Worm (Caenorhabditis elegans) whole organism, L3 larva: ENCODE data around the gene K02C4.5.

ENCODE experiments used
- aly-2 ChIP-seq: fragments of 150-350 bp; optimal IDR thresholded peaks from 2 replicates; lab custom pipeline; 2014; ENCODE audit warnings: missing biosample characterization, missing genetic modification characterization
- ama-1 ChIP-seq: fragments of 150-350 bp; optimal IDR thresholded peaks from 2 replicates; lab custom pipeline; 2018
- ceh-16 ChIP-seq: sonication (generic microtip); optimal IDR thresholded peaks from 2 replicates; lab custom pipeline; 2017; ENCODE audit warnings: missing biosample characterization, missing genetic modification characterization
- ceh-28 ChIP-seq: fragments of 150-350 bp; optimal IDR thresholded peaks from 2 replicates; lab custom pipeline; 2014; ENCODE audit warnings: missing biosample characterization, missing genetic modification reagents, missing genetic modification characterization
- ceh-82 ChIP-seq: fragments of 150-350 bp; optimal IDR thresholded peaks from 2 replicates; lab custom pipeline; 2014; ENCODE audit warnings: missing biosample characterization, missing genetic modification characterization
- ceh-9 ChIP-seq: sonication (generic microtip); optimal IDR thresholded peaks from 2 replicates; lab custom pipeline; 2018; ENCODE audit warnings: missing biosample characterization, missing genetic modification characterization
- daf-12 ChIP-seq: fragments of 150-350 bp; optimal IDR thresholded peaks from 2 replicates; lab custom pipeline; 2014; ENCODE audit warnings: missing biosample characterization, missing genetic modification reagents, missing genetic modification characterization
- egl-27 ChIP-seq: sonication (generic microtip); optimal IDR thresholded peaks from 4 replicates; lab custom pipeline; 2017; ENCODE audit warnings: missing biosample characterization, missing genetic modification reagents, missing genetic modification characterization
- egl-5 ChIP-seq: fragments of 150-350 bp; optimal IDR thresholded peaks from 2 replicates; lab custom pipeline; 2017; ENCODE audit warnings: missing biosample characterization, missing genetic modification reagents, missing genetic modification characterization, inconsistent platforms
- elt-2 ChIP-seq: sonication (generic microtip); optimal IDR thresholded peaks from 2 replicates; lab custom pipeline; 2016; ENCODE audit warnings: missing genetic modification reagents, mild to moderate bottlenecking, missing genetic modification characterization, missing compliant biosample characterization
- elt-3 ChIP-seq, 3 experiments: fragments of 150-350 bp in 1 of 3; sonication (generic microtip) in 2 of 3; optimal IDR thresholded peaks; 2 replicates in 2 of 3; 4 replicates in 1 of 3; lab custom pipeline; 2014 to 2017; ENCODE audit warnings: missing biosample characterization in 3 of 3, missing genetic modification characterization in 3 of 3
- eor-1 ChIP-seq, 2 experiments: fragments of 150-350 bp; optimal IDR thresholded peaks; 2 replicates each; lab custom pipeline; 2014 to 2018; ENCODE audit warnings: missing biosample characterization in 2 of 2, missing genetic modification characterization in 2 of 2
- fkh-10 ChIP-seq: sonication (generic microtip); optimal IDR thresholded peaks from 2 replicates; lab custom pipeline; 2017; ENCODE audit warnings: missing biosample characterization, missing genetic modification reagents, missing genetic modification characterization
- fkh-2 ChIP-seq: fragments of 150-350 bp; optimal IDR thresholded peaks from 2 replicates; lab custom pipeline; 2014; ENCODE audit warnings: missing biosample characterization, missing genetic modification reagents, missing genetic modification characterization
- fos-1 ChIP-seq: fragments of 150-350 bp; optimal IDR thresholded peaks from 2 replicates; lab custom pipeline; 2014; ENCODE audit warnings: missing biosample characterization, missing genetic modification characterization
- jun-1 ChIP-seq: fragments of 150-350 bp; optimal IDR thresholded peaks from 2 replicates; lab custom pipeline; 2014; ENCODE audit warnings: missing biosample characterization, missing genetic modification reagents, missing genetic modification characterization
- lin-15B ChIP-seq: fragments of 150-350 bp; optimal IDR thresholded peaks from 2 replicates; lab custom pipeline; 2014; ENCODE audit warnings: missing biosample characterization, missing genetic modification characterization
- lin-39 ChIP-seq: fragments of 150-350 bp; optimal IDR thresholded peaks from 2 replicates; lab custom pipeline; 2018; ENCODE audit warnings: missing biosample characterization, missing genetic modification reagents, missing genetic modification characterization
- mdl-1 ChIP-seq: fragments of 150-350 bp; optimal IDR thresholded peaks from 2 replicates; lab custom pipeline; 2014; ENCODE audit warnings: missing biosample characterization, missing genetic modification characterization
- mml-1 ChIP-seq: fragments of 150-350 bp; sonication (generic microtip); optimal IDR thresholded peaks from 3 replicates; lab custom pipeline; 2014; ENCODE audit warnings: missing biosample characterization, missing genetic modification characterization
- nfya-1 ChIP-seq: sonication (generic microtip); optimal IDR thresholded peaks from 2 replicates; lab custom pipeline; 2017; ENCODE audit warnings: missing genetic modification characterization, mild to moderate bottlenecking, missing compliant biosample characterization, antibody characterized with exemption, moderate library complexity; ENCODE audit not compliant: insufficient read depth
- nhr-11 ChIP-seq: fragments of 150-350 bp; optimal IDR thresholded peaks from 2 replicates; lab custom pipeline; 2014; ENCODE audit warnings: missing biosample characterization, missing genetic modification characterization
- nhr-12 ChIP-seq: fragments of 150-350 bp; optimal IDR thresholded peaks from 2 replicates; lab custom pipeline; 2014; ENCODE audit warnings: missing biosample characterization, missing genetic modification characterization
- nhr-23 ChIP-seq: fragments of 150-350 bp; optimal IDR thresholded peaks from 2 replicates; lab custom pipeline; 2014; ENCODE audit warnings: missing biosample characterization, missing genetic modification reagents, missing genetic modification characterization
- nhr-25 ChIP-seq: sonication (generic microtip); optimal IDR thresholded peaks from 2 replicates; lab custom pipeline; 2017; ENCODE audit warnings: missing biosample characterization, missing genetic modification characterization
- nhr-43 ChIP-seq: sonication (generic microtip); optimal IDR thresholded peaks from 2 replicates; lab custom pipeline; 2016; ENCODE audit warnings: mild to moderate bottlenecking, missing genetic modification characterization, missing compliant biosample characterization; ENCODE audit not compliant: poor library complexity, severe bottlenecking
- nhr-67 ChIP-seq: fragments of 150-350 bp; optimal IDR thresholded peaks from 2 replicates; lab custom pipeline; 2014; ENCODE audit warnings: missing biosample characterization, missing genetic modification characterization
- nhr-76 ChIP-seq: fragments of 150-350 bp; sonication (generic microtip); optimal IDR thresholded peaks from 5 replicates; lab custom pipeline; 2014; ENCODE audit warnings: missing biosample characterization, missing genetic modification characterization
- nhr-77 ChIP-seq: fragments of 150-350 bp; optimal IDR thresholded peaks from 2 replicates; lab custom pipeline; 2014; ENCODE audit warnings: missing biosample characterization, missing genetic modification characterization
- pha-4 ChIP-seq: fragments of 150-350 bp; optimal IDR thresholded peaks from 2 replicates; lab custom pipeline; 2014; ENCODE audit warnings: missing biosample characterization, missing genetic modification reagents, missing genetic modification characterization
- pqm-1 ChIP-seq: fragments of 150-350 bp; optimal IDR thresholded peaks from 2 replicates; lab custom pipeline; 2017; ENCODE audit warnings: missing biosample characterization, missing genetic modification characterization, inconsistent platforms
- sea-2 ChIP-seq: fragments of 150-350 bp; sonication (generic microtip); optimal IDR thresholded peaks from 4 replicates; lab custom pipeline; 2014; ENCODE audit warnings: missing biosample characterization, missing genetic modification reagents, missing genetic modification characterization
- skn-1 ChIP-seq: fragments of 150-350 bp; optimal IDR thresholded peaks from 2 replicates; lab custom pipeline; 2014; ENCODE audit warnings: missing biosample characterization, missing genetic modification characterization
- snpc-4 ChIP-seq: fragments of 150-350 bp; optimal IDR thresholded peaks from 2 replicates; lab custom pipeline; 2014; ENCODE audit warnings: missing biosample characterization, missing genetic modification characterization
- tbx-2 ChIP-seq: sonication (generic microtip); optimal IDR thresholded peaks from 2 replicates; lab custom pipeline; 2016; ENCODE audit warnings: mild to moderate bottlenecking, missing genetic modification characterization, missing compliant biosample characterization
- unc-62 ChIP-seq: fragments of 150-350 bp; sonication (generic microtip); optimal IDR thresholded peaks from 4 replicates; lab custom pipeline; 2014; ENCODE audit warnings: missing biosample characterization, missing genetic modification reagents, missing genetic modification characterization
- ztf-11 ChIP-seq: fragments of 150-350 bp; optimal IDR thresholded peaks from 2 replicates; lab custom pipeline; 2014; ENCODE audit warnings: missing biosample characterization, missing genetic modification characterization
- ztf-4 ChIP-seq: fragments of 150-350 bp; optimal IDR thresholded peaks from 2 replicates; lab custom pipeline; 2014; ENCODE audit warnings: missing biosample characterization, missing genetic modification characterization

Gene K02C4.5

ce11 chrII:8078041-8078440, at the start of gene K02C4.5:
Gene K02C4.5, plus strand, starts transcription at chrII:8078435.
- TF ChIP-seq nhr-23 (tag; lab: Kevin White, UChicago) = peak; percentile 67
- peak; percentile 12 for TF ChIP-seq pha-4 (tag; lab: Kevin White, UChicago)
- TF ChIP-seq pqm-1 (tag; lab: Kevin White, UChicago) = peak; percentile 63
- no peak for TF ChIP-seq ztf-4 (tag; lab: Kevin White, UChicago)
- no peak for TF ChIP-seq fkh-10 (GFP tag; lab: Kevin White, UChicago)
- TF ChIP-seq ceh-28 (tag; lab: Kevin White, UChicago) = peak; percentile 64
- peak; percentile 27 for TF ChIP-seq jun-1
- TF ChIP-seq nhr-25 (tag; lab: Kevin White, UChicago) = peak; percentile 11
- TF ChIP-seq elt-2 (tag; lab: Kevin White, UChicago) = peak; percentile 83
- TF ChIP-seq skn-1 (tag; lab: Kevin White, UChicago) = peak; percentile 24

ce11 chrII:8028730-8029129, 49.5 kb upstream of the K02C4.5 start:
- TF ChIP-seq egl-5 (tag; lab: Kevin White, UChicago) = no peak
- no peak for TF ChIP-seq pqm-1 (tag; lab: Kevin White, UChicago)
- no peak for TF ChIP-seq jun-1
- TF ChIP-seq eor-1 (tag; optimal IDR thresholded peaks at IDR 0.05; lab: Kevin White, UChicago) = no peak
- no peak for TF ChIP-seq aly-2 (tag; lab: Kevin White, UChicago)
- no peak for TF ChIP-seq nhr-67 (tag; lab: Kevin White, UChicago)
- TF ChIP-seq ceh-82 (tag; lab: Kevin White, UChicago) = no peak
- no peak for TF ChIP-seq ztf-4 (tag; lab: Kevin White, UChicago)
- TF ChIP-seq ama-1 (lab: Kevin White, UChicago) = no peak
- TF ChIP-seq daf-12 (tag; lab: Kevin White, UChicago) = no peak
- TF ChIP-seq nhr-43 (tag; lab: Kevin White, UChicago) = no peak
- TF ChIP-seq snpc-4 = no peak
- no peak for TF ChIP-seq nhr-77
- no peak for TF ChIP-seq lin-15B
- no peak for TF ChIP-seq nhr-76 (tag; lab: Kevin White, UChicago)
- TF ChIP-seq nhr-23 (tag; lab: Kevin White, UChicago) = no peak
- no peak for TF ChIP-seq tbx-2
- TF ChIP-seq, all 47 proteins: peak for 0

ce11 chrII:8032657-8033056, 45.6 kb upstream of the K02C4.5 start, which contains the start of gene nrf-6:
Gene nrf-6, minus strand, starts transcription at chrII:8032708.
- TF ChIP-seq ceh-16 (tag; lab: Kevin White, UChicago) = no peak
- TF ChIP-seq lin-15B = no peak
- no peak for TF ChIP-seq nfya-1 (tag; lab: Kevin White, UChicago)
- TF ChIP-seq pqm-1 (tag; lab: Kevin White, UChicago) = peak; percentile 62
- no peak for TF ChIP-seq fkh-2 (tag; lab: Kevin White, UChicago)
- TF ChIP-seq lin-39 (tag; lab: Kevin White, UChicago) = no peak
- peak; percentile 87 for TF ChIP-seq elt-2 (tag; lab: Kevin White, UChicago)

DNA sequence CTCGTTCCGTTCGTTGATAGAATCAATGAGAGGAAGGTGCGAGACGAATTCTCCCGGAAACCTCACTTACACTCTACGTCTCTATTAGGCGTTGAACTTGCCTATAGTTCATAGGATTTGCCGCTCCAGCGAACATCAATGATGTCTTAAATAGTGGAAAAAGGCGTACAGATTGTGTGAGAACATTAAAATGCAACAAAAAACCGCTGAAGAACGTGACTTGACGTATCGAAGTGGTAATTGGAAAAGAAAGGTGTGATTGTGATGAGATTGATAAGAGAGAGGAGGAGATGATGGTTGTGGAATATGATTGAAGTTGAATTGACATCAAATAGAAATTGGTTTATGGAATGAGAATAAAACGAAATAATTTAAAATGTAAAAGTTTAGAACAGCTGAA, 44.2 kb upstream of the K02C4.5 start:
- TF ChIP-seq elt-2 (tag; lab: Kevin White, UChicago) = peak; percentile 52
- TF ChIP-seq fkh-10 (GFP tag; lab: Kevin White, UChicago) = no peak

DNA sequence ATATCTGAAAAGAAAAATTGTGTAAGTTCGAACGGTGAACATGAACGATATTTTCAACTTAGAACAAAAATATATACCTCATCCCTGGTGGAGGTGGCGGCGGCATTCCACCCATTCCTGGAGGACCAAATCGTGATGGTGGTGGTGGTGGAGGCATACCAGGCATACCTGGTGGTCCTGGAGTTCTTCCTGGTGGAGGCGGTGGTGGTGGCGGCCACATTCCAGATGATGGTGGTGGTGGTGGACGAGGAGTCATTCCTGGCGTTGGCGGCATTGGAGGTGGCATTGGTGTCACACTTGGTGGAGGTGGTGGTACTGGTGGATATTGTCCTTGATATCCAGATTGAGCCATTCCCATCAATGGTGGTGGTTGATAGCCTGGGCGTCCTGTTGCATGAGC, 43.6 kb upstream of the K02C4.5 start:
- no peak for TF ChIP-seq ceh-28 (tag; lab: Kevin White, UChicago)

DNA sequence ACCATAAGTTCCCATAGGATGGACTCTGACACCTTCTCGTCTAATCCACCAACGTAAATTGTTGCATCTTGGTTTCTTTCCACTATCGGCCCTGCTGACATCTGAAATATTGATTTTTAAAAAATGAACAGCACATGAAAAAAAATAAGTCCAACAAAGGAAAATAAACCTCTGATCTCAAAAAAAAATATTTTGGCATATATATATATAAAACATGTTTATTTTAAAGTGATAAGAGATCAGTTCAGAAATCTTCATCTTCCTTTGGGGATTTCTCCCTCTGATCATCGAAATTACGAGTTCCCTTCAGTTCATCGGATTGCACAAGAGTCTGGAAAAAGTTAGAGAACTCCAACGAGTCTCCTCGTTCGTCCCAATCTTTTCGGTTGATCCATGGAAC, 42.6 kb upstream of the K02C4.5 start, which contains the start of gene sap-49:
Gene sap-49 (minus strand): TSS at position 101 of the 400 bp plus-strand sequence.
- TF ChIP-seq fos-1 (no peak), ceh-28 (tag; lab: Kevin White, UChicago) (no peak), mdl-1 (no peak), fkh-10 (GFP tag; lab: Kevin White, UChicago) (no peak), nhr-67 (tag; lab: Kevin White, UChicago) (no peak), nhr-11 (no peak), ceh-9 (tag; lab: Kevin White, UChicago) (no peak), nhr-76 (tag; lab: Kevin White, UChicago) (no peak), ztf-11 (tag; lab: Kevin White, UChicago) (no peak), unc-62 (GFP tag; lab: Kevin White, UChicago) (no peak), egl-5 (tag; lab: Kevin White, UChicago) (no peak), mml-1 (tag; lab: Kevin White, UChicago) (no peak), nhr-12 (tag; lab: Kevin White, UChicago) (no peak), sea-2 (GFP tag; lab: Kevin White, UChicago) (no peak), elt-3 (tag; optimal IDR thresholded peaks at IDR 0.05; lab: Kevin White, UChicago) (no peak), snpc-4 (no peak), fkh-2 (tag; lab: Kevin White, UChicago) (no peak), nhr-23 (tag; lab: Kevin White, UChicago) (no peak), nfya-1 (tag; lab: Kevin White, UChicago) (no peak), egl-27 (tag; lab: Kevin White, UChicago) (no peak)
